Worm (Caenorhabditis elegans): ENCODE measurements around the gene ocr-1.

ce11 chrV:10762695-10763094 is 1.5 kb upstream of the ocr-1 start, which contains the start of gene sre-6:
- TF ChIP-seq ama-1 (optimal IDR thresholded peaks at IDR 0.05) (no peak), scrt-1 (GFP tag; IDR thresholded peaks at IDR 0.05) (no peak), hnd-1 (tag; optimal IDR thresholded peaks at IDR 0.05) (no peak), pes-1 (GFP tag; IDR thresholded peaks at IDR 0.05) (no peak), flt-1 (GFP tag; IDR thresholded peaks at IDR 0.05) (no peak), B0310.2 (tag; optimal IDR thresholded peaks at IDR 0.05) (no peak), tbx-11 (GFP tag; IDR thresholded peaks at IDR 0.05) (no peak), F13C5.2 (tag; optimal IDR thresholded peaks at IDR 0.05) (no peak), aly-1 (tag; optimal IDR thresholded peaks at IDR 0.05) (no peak), tra-4 (tag; optimal IDR thresholded peaks at IDR 0.05) (no peak), ceh-13 (GFP tag; optimal IDR thresholded peaks at IDR 0.05) (no peak)

Measured in whole organism, early embryonic.